Fruit fly (Drosophila melanogaster) whole organism, adult: ENCODE data around the gene CG10237.

Experiments used
- CG11617 ChIP-seq: fragments of 200-800 bp; sonication (Bioruptor generic); optimal IDR thresholded peaks from 2 replicates; lab custom pipeline; 2017; ENCODE audit warnings: mild to moderate bottlenecking, missing biosample characterization, missing genetic modification reagents, missing genetic modification characterization
- CG12768 ChIP-seq: fragments of 200-800 bp; sonication (Bioruptor generic); optimal IDR thresholded peaks from 2 replicates; lab custom pipeline; 2017; ENCODE audit warnings: missing biosample characterization, missing genetic modification characterization, mild to moderate bottlenecking, moderate library complexity, missing genetic modification reagents
- CG14711 ChIP-seq: fragments of 200-800 bp; sonication (Bioruptor generic); optimal IDR thresholded peaks from 2 replicates; lab custom pipeline; 2018; ENCODE audit warnings: missing biosample characterization, mild to moderate bottlenecking, missing genetic modification characterization, moderate library complexity
- CG1620 ChIP-seq: fragments of 200-800 bp; sonication (Bioruptor generic); optimal IDR thresholded peaks from 2 replicates; lab custom pipeline; 2016; ENCODE audit warnings: missing biosample characterization, missing genetic modification characterization
- CG33017 ChIP-seq: fragments of 200-800 bp; sonication (Bioruptor generic); optimal IDR thresholded peaks from 2 replicates; lab custom pipeline; 2018; ENCODE audit warnings: missing biosample characterization, mild to moderate bottlenecking, missing genetic modification characterization, moderate library complexity
- CG5204 ChIP-seq: fragments of 200-800 bp; sonication (Bioruptor generic); optimal IDR thresholded peaks from 2 replicates; lab custom pipeline; 2016; ENCODE audit warnings: missing biosample characterization, missing genetic modification characterization
- CG7045 ChIP-seq: fragments of 200-800 bp; sonication (Bioruptor generic); optimal IDR thresholded peaks from 2 replicates; lab custom pipeline; 2017; ENCODE audit warnings: missing biosample characterization, mild to moderate bottlenecking, missing genetic modification characterization
- CG7101 ChIP-seq: fragments of 200-800 bp; sonication (Bioruptor generic); optimal IDR thresholded peaks from 2 replicates; lab custom pipeline; 2018; ENCODE audit warnings: missing biosample characterization, mild to moderate bottlenecking, missing genetic modification characterization, moderate library complexity
- Clk ChIP-seq: fragments of 200-800 bp; sonication (Bioruptor generic); optimal IDR thresholded peaks from 2 replicates; lab custom pipeline; 2017; ENCODE audit warnings: missing biosample characterization, missing genetic modification characterization
- Crg-1 ChIP-seq: fragments of 200-800 bp; sonication (Bioruptor generic); optimal IDR thresholded peaks from 2 replicates; lab custom pipeline; 2016; ENCODE audit warnings: missing biosample characterization, missing genetic modification characterization
- Hr96 ChIP-seq: fragments of 200-800 bp; sonication (Bioruptor generic); optimal IDR thresholded peaks from 2 replicates; lab custom pipeline; 2016; ENCODE audit warnings: missing biosample characterization, missing genetic modification characterization
- Mnt ChIP-seq: fragments of 200-800 bp; sonication (Bioruptor generic); optimal IDR thresholded peaks from 2 replicates; lab custom pipeline; 2016; ENCODE audit warnings: missing biosample characterization, mild to moderate bottlenecking, missing genetic modification characterization
- bab1 ChIP-seq: fragments of 200-800 bp; sonication (Bioruptor generic); optimal IDR thresholded peaks from 3 replicates; lab custom pipeline; 2019; ENCODE audit warnings: missing biosample characterization, mild to moderate bottlenecking, missing genetic modification characterization, moderate library complexity
- cic ChIP-seq: fragments of 200-800 bp; sonication (Bioruptor generic); optimal IDR thresholded peaks from 2 replicates; lab custom pipeline; 2017; ENCODE audit warnings: missing biosample characterization, mild to moderate bottlenecking, missing genetic modification characterization, moderate library complexity
- cnc ChIP-seq, 2 experiments: fragments of >200 bp; optimal IDR thresholded peaks; 2 replicates each; lab custom pipeline; 2017
- kay ChIP-seq: fragments of 200-800 bp; sonication (Bioruptor generic); peaks from one replicate; lab custom pipeline; 2016; ENCODE audit warnings: missing biosample characterization, missing genetic modification characterization, borderline replicate concordance
- ovo ChIP-seq: fragments of 200-800 bp; sonication (Bioruptor generic); optimal IDR thresholded peaks from 2 replicates; lab custom pipeline; 2016; ENCODE audit warnings: missing biosample characterization, missing genetic modification characterization
- pad ChIP-seq: fragments of 200-800 bp; sonication (Bioruptor generic); optimal IDR thresholded peaks from 3 replicates; lab custom pipeline; 2017; ENCODE audit warnings: missing biosample characterization, missing genetic modification characterization, mild to moderate bottlenecking, moderate library complexity, missing genetic modification reagents
- tj ChIP-seq: fragments of 200-800 bp; sonication (Bioruptor generic); optimal IDR thresholded peaks from 3 replicates; lab custom pipeline; 2017; ENCODE audit warnings: missing biosample characterization, mild to moderate bottlenecking, missing genetic modification characterization, moderate library complexity
- toe ChIP-seq: fragments of 200-800 bp; sonication (Bioruptor generic); optimal IDR thresholded peaks from 2 replicates; lab custom pipeline; 2016; ENCODE audit warnings: missing biosample characterization, missing genetic modification characterization

The CG10237 gene

dm6 chr2L:19472256-19472655 lies 29.7 kb upstream of the CG10237 start:
- peak; percentile 100 for TF ChIP-seq tj (GFP tag; lab: Kevin White, UChicago)
- no peak for TF ChIP-seq Mnt

dm6 chr2L:19469751-19470150 lies 27.2 kb upstream of the CG10237 start:
- no peak for TF ChIP-seq cic (GFP tag; lab: Kevin White, UChicago)
- no peak for TF ChIP-seq kay
- TF ChIP-seq tj (GFP tag; lab: Kevin White, UChicago): no peak
- no peak for TF ChIP-seq cnc (optimal IDR thresholded peaks at IDR 0.05; lab: Kevin White, UChicago)
- no peak for TF ChIP-seq CG7101 (tag; lab: Kevin White, UChicago)
- TF ChIP-seq Hr96 (GFP tag; lab: Kevin White, UChicago): no peak
- no peak for TF ChIP-seq CG5204 (GFP tag; lab: Kevin White, UChicago)
- no peak for TF ChIP-seq CG33017 (tag; lab: Kevin White, UChicago)
- TF ChIP-seq CG1620: no peak
- no peak for TF ChIP-seq CG12768 (GFP tag; lab: Kevin White, UChicago)
- TF ChIP-seq bab1 (GFP tag; lab: Kevin White, UChicago): no peak
- no peak for TF ChIP-seq pad (GFP tag; lab: Kevin White, UChicago)
- TF ChIP-seq ovo (GFP tag; lab: Kevin White, UChicago): no peak
- TF ChIP-seq Crg-1: no peak
- no peak for TF ChIP-seq Clk (GFP tag; lab: Kevin White, UChicago)
- no peak for TF ChIP-seq CG14711 (tag; lab: Kevin White, UChicago)

DNA sequence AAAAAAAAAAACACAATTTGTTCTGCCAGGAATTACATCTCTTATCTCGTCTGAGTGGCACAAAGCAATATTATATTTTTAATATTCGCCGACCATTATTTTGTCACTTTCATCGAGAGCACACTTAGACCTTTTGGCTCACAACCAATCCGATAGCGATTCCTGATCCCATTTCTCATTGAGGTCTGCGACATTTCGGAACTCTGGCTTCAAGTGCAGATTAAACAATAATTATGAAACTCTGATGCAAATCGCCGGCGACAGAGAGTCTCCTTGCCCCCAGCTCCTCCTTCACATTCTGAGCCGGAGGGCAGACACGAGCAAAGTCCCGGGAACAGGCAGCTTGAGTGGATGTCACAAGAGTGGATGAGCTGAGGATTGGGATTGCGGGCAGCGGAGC lies 26.6 kb upstream of the CG10237 start:
- TF ChIP-seq CG7101 (tag; lab: Kevin White, UChicago) (no peak), Hr96 (GFP tag; lab: Kevin White, UChicago) (no peak), cic (GFP tag; lab: Kevin White, UChicago) (no peak), cnc (optimal IDR thresholded peaks at IDR 0.05; lab: Kevin White, UChicago) (no peak), bab1 (GFP tag; lab: Kevin White, UChicago) (no peak), tj (GFP tag; lab: Kevin White, UChicago) (no peak), CG12768 (GFP tag; lab: Kevin White, UChicago) (no peak), CG5204 (GFP tag; lab: Kevin White, UChicago) (no peak), CG7045 (GFP tag; lab: Kevin White, UChicago) (no peak), CG11617 (GFP tag; lab: Kevin White, UChicago) (no peak), pad (GFP tag; lab: Kevin White, UChicago) (no peak), kay (no peak), Crg-1 (no peak), CG14711 (tag; lab: Kevin White, UChicago) (no peak), CG33017 (tag; lab: Kevin White, UChicago) (no peak), CG1620 (no peak)

dm6 chr2L:19463824-19464317 lies 21.3 kb upstream of the CG10237 start, which contains the start of gene tj:
tj (plus strand) TSS chr2L:19464267.
- TF ChIP-seq bab1 (GFP tag; lab: Kevin White, UChicago) (no peak), tj (GFP tag; lab: Kevin White, UChicago) (peak; percentile 87), pad (GFP tag; lab: Kevin White, UChicago) (peak; percentile 58)

dm6 chr2L:19463405-19463804 lies 20.9 kb upstream of the CG10237 start:
- TF ChIP-seq Mnt: no peak
- TF ChIP-seq CG5204 (GFP tag; lab: Kevin White, UChicago): peak; percentile 25

- TF ChIP-seq Crg-1 (no peak), Mnt (no peak), tj (GFP tag; lab: Kevin White, UChicago) (peak; percentile 18), Clk (GFP tag; lab: Kevin White, UChicago) (no peak)
Observed at dm6 chr2L:19462898-19463297, 20.4 kb upstream of the CG10237 start.

dm6 chr2L:19459404-19459803 lies 16.9 kb upstream of the CG10237 start:
- no peak for TF ChIP-seq CG7045 (GFP tag; lab: Kevin White, UChicago)
- TF ChIP-seq Hr96 (GFP tag; lab: Kevin White, UChicago): no peak
- no peak for TF ChIP-seq CG33017 (tag; lab: Kevin White, UChicago)
- TF ChIP-seq kay: no peak
- no peak for TF ChIP-seq Mnt
- no peak for TF ChIP-seq CG1620
- TF ChIP-seq cic (GFP tag; lab: Kevin White, UChicago): no peak
- TF ChIP-seq tj (GFP tag; lab: Kevin White, UChicago): no peak
- no peak for TF ChIP-seq ovo (GFP tag; lab: Kevin White, UChicago)
- TF ChIP-seq CG11617 (GFP tag; lab: Kevin White, UChicago): no peak
- no peak for TF ChIP-seq toe (GFP tag; lab: Kevin White, UChicago)
- TF ChIP-seq pad (GFP tag; lab: Kevin White, UChicago): no peak
- TF ChIP-seq Crg-1: no peak
- TF ChIP-seq CG14711 (tag; lab: Kevin White, UChicago): no peak
- TF ChIP-seq CG5204 (GFP tag; lab: Kevin White, UChicago): no peak
